Comparison of ENCODE assay signal across 3 fruit fly cellular contexts in genomic region chr2L:4818056-4818455, dm6.
TF ChIP-seq lines count a peak whose summit lies in the region.

CG3225 (minus strand) TSS chr2L:4818245.

- TF ChIP-seq CTCF in whole organism, embryonic (GFP tag; optimal IDR thresholded peaks at IDR 0.05; lab: Kevin White, UChicago) = no peak

TF ChIP-seq in whole organism, adult, 20 proteins besides CTCF, POLR2A, EP300 and RAD21:
- TF ChIP-seq bab1 (GFP tag; optimal IDR thresholded peaks at IDR 0.05; lab: Kevin White, UChicago) (peak; percentile 39), CG7045 (GFP tag; optimal IDR thresholded peaks at IDR 0.05; lab: Kevin White, UChicago) (no peak)

TF ChIP-seq in whole organism, embryonic, 481 proteins besides CTCF, POLR2A, EP300 and RAD21 (continues in another document):
- TF ChIP-seq klu (GFP tag; IDR thresholded peaks at IDR 0.05; lab: Robert Waterston, UW) (no peak), gro (GFP tag; optimal IDR thresholded peaks at IDR 0.05; lab: Kevin White, UChicago) (peak; percentile 4), crol (GFP tag; IDR thresholded peaks at IDR 0.05; lab: Robert Waterston, UW) (no peak), Kr (GFP tag; optimal IDR thresholded peaks at IDR 0.05; lab: Kevin White, UChicago) (no peak), vnd (GFP tag; IDR thresholded peaks at IDR 0.05; lab: Robert Waterston, UW; ENCODE audit: partially characterized antibody) (0 out of 3 replicates have a peak, but pooled peaks have one; percentile 42), stwl (tag; optimal IDR thresholded peaks at IDR 0.05; lab: Kevin White, UChicago) (peak; percentile 89), hb (GFP tag; IDR thresholded peaks at IDR 0.05; lab: Robert Waterston, UW; ENCODE audit: partially characterized antibody) (no peak), bbx (GFP tag; IDR thresholded peaks at IDR 0.05; lab: Robert Waterston, UW; ENCODE audit: partially characterized antibody) (peak; percentile 22; the same call in 1 of the 2 replicates), knrl (GFP tag; IDR thresholded peaks at IDR 0.05; lab: Robert Waterston, UW; ENCODE audit: partially characterized antibody) (0 out of 3 replicates have a peak, but pooled peaks have one; percentile 4), CG13287 (GFP tag; IDR thresholded peaks at IDR 0.05; lab: Robert Waterston, UW; ENCODE audit: partially characterized antibody) (peak; percentile 75), CG1603 (tag; optimal IDR thresholded peaks at IDR 0.05; lab: Kevin White, UChicago) (peak; percentile 73), CG2116 (GFP tag; optimal IDR thresholded peaks at IDR 0.05; lab: Kevin White, UChicago) (peak; percentile 41), CG4617 (GFP tag; optimal IDR thresholded peaks at IDR 0.05; lab: Kevin White, UChicago; ENCODE audit: borderline replicate concordance) (peak; percentile 7), MESR4 (GFP tag; optimal IDR thresholded peaks at IDR 0.05; lab: Kevin White, UChicago) (peak; percentile 39), row (GFP tag; IDR thresholded peaks at IDR 0.05; lab: Robert Waterston, UW) (peak; percentile 22; the same call in 1 of the 3 replicates), tna (GFP tag; IDR thresholded peaks at IDR 0.05; lab: Robert Waterston, UW; ENCODE audit: partially characterized antibody) (0 out of 2 replicates have a peak, but pooled peaks have one; percentile 50), sc (optimal IDR thresholded peaks at IDR 0.05; lab: Kevin White, UChicago) (no peak), sc (GFP tag; optimal IDR thresholded peaks at IDR 0.05; lab: Kevin White, UChicago) (no peak), scrt (GFP tag; optimal IDR thresholded peaks at IDR 0.05; lab: Kevin White, UChicago) (no peak), Opbp (GFP tag; IDR thresholded peaks at IDR 0.05; lab: Robert Waterston, UW; ENCODE audit: partially characterized antibody) (0 out of 3 replicates have a peak, but pooled peaks have one; percentile 13), unc-4 (GFP tag; IDR thresholded peaks at IDR 0.05; lab: Robert Waterston, UW; ENCODE audit: partially characterized antibody) (peak; percentile 43; the same call in 1 of the 2 replicates), CG11723 (GFP tag; optimal IDR thresholded peaks at IDR 0.05; lab: Kevin White, UChicago) (no peak), CG31365 (tag; optimal IDR thresholded peaks at IDR 0.05; lab: Kevin White, UChicago) (no peak), Vsx1 (GFP tag; optimal IDR thresholded peaks at IDR 0.05; lab: Kevin White, UChicago) (no peak), Dref (GFP tag; IDR thresholded peaks at IDR 0.05; lab: Robert Waterston, UW) (peak; percentile 66), D (optimal IDR thresholded peaks at IDR 0.05; lab: Kevin White, UChicago) (no peak), D (GFP tag; optimal IDR thresholded peaks at IDR 0.05; lab: Kevin White, UChicago) (no peak), CG15514 (GFP tag; optimal IDR thresholded peaks at IDR 0.05; lab: Kevin White, UChicago) (peak; percentile 52), Myb (GFP tag; optimal IDR thresholded peaks at IDR 0.05; lab: Kevin White, UChicago) (peak; percentile 89), CG6791 (GFP tag; IDR thresholded peaks at IDR 0.05; lab: Robert Waterston, UW; ENCODE audit: partially characterized antibody) (0 out of 3 replicates have a peak, but pooled peaks have one; percentile 6), CG17568 (GFP tag; optimal IDR thresholded peaks at IDR 0.05; lab: Kevin White, UChicago) (no peak), caup (GFP tag; optimal IDR thresholded peaks at IDR 0.05; lab: Kevin White, UChicago; ENCODE audit: severe bottlenecking) (no peak), ftz-f1 (GFP tag; optimal IDR thresholded peaks at IDR 0.05; lab: Kevin White, UChicago) (no peak), CG17359 (tag; optimal IDR thresholded peaks at IDR 0.05; lab: Kevin White, UChicago) (no peak), sqz (GFP tag; optimal IDR thresholded peaks at IDR 0.05; lab: Kevin White, UChicago) (no peak), CG13775 (GFP tag; optimal IDR thresholded peaks at IDR 0.05; lab: Kevin White, UChicago) (no peak), Antp (GFP tag; optimal IDR thresholded peaks at IDR 0.05; lab: Kevin White, UChicago) (no peak), Hr51 (GFP tag; optimal IDR thresholded peaks at IDR 0.05; lab: Kevin White, UChicago) (no peak), ase (GFP tag; IDR thresholded peaks at IDR 0.05; lab: Robert Waterston, UW) (no peak), zfh1 (GFP tag; IDR thresholded peaks at IDR 0.05; lab: Robert Waterston, UW) (no peak), CG16779 (GFP tag; IDR thresholded peaks at IDR 0.05; lab: Robert Waterston, UW) (no peak)

TF ChIP-seq in whole organism, prepupa, 60 proteins besides CTCF, POLR2A, EP300 and RAD21:
- TF ChIP-seq fkh (GFP tag; optimal IDR thresholded peaks at IDR 0.05; lab: Kevin White, UChicago) (peak; percentile 68), CG15336 (GFP tag; IDR thresholded peaks at IDR 0.05; lab: Robert Waterston, UW) (no peak)
TF ChIP-seq in whole organism, prepupa: peak in this region for 1.
